Worm (Caenorhabditis elegans) whole organism, L4 larva: Measurements from ENCODE around the gene C18D11.10.
A peak's percentile ranks its signal among the peaks of the same experiment; 100 is the strongest.

Experiments
- aha-1 ChIP-seq: fragments of 150-350 bp; peaks from one replicate; lab custom pipeline; 2014; ENCODE audit warnings: missing biosample characterization, missing genetic modification characterization
- ama-1 ChIP-seq: fragments of 150-350 bp; optimal IDR thresholded peaks from 2 replicates; lab custom pipeline; 2014; ENCODE audit warnings: inconsistent platforms, mixed read lengths
- egl-27 ChIP-seq: sonication (generic microtip); optimal IDR thresholded peaks from 3 replicates; lab custom pipeline; 2017; ENCODE audit warnings: missing biosample characterization, missing genetic modification reagents, missing genetic modification characterization
- fkh-10 ChIP-seq: fragments of 150-350 bp; optimal IDR thresholded peaks from 2 replicates; lab custom pipeline; 2014; ENCODE audit warnings: missing biosample characterization, missing genetic modification reagents, missing genetic modification characterization
- mes-2 ChIP-seq: sonication (generic microtip); optimal IDR thresholded peaks from 2 replicates; lab custom pipeline; 2016; ENCODE audit warnings: missing genotype, mild to moderate bottlenecking, missing genetic modification characterization, missing compliant biosample characterization; ENCODE audit not compliant: poor library complexity, severe bottlenecking
- unc-130 ChIP-seq: sonication (generic microtip); optimal IDR thresholded peaks from 2 replicates; lab custom pipeline; 2016; ENCODE audit warnings: missing genetic modification reagents, missing genetic modification characterization, missing compliant biosample characterization

ce11 chrIII:11777321-11777720, 30.2 kb upstream of the C18D11.10 start, which contains the start of gene mdt-21:
- TF ChIP-seq mes-2 (tag; lab: Kevin White, UChicago) (no peak), ama-1 (lab: Kevin White, UChicago) (no peak), fkh-10 (no peak), aha-1 (peak; percentile 52), unc-130 (GFP tag; lab: Kevin White, UChicago) (no peak), egl-27 (tag; lab: Kevin White, UChicago) (no peak)
